Fruit fly (Drosophila melanogaster): ENCODE data around the gene NTPase.

DNA sequence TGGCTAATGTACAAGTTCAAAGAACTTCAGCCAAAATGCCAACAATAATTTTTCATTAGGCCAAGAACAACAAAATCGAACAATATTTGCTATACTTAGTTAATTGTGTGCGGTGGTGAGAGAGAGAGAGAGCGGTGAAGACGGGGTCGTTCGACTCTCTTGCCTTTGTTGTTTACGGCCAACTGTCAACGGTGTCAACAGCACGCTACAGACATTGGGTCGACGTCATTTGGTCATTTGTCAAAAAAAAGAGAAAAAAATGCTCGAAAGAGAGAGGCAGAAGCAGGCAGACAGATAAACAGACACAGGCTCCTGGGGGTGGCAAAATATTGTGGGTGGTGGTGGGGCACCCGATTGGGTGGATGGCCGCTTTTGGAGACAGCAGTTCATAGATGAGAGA lies 23.8 kb upstream of the NTPase start:
- no peak for TF ChIP-seq CG8478 (optimal IDR thresholded peaks at IDR 0.05)
- TF ChIP-seq CTCF (optimal IDR thresholded peaks at IDR 0.05) = no peak

All from S2 (cell line).